Worm (Caenorhabditis elegans): ENCODE measurements around the gene F38A1.13.

The F38A1.13 gene

DNA sequence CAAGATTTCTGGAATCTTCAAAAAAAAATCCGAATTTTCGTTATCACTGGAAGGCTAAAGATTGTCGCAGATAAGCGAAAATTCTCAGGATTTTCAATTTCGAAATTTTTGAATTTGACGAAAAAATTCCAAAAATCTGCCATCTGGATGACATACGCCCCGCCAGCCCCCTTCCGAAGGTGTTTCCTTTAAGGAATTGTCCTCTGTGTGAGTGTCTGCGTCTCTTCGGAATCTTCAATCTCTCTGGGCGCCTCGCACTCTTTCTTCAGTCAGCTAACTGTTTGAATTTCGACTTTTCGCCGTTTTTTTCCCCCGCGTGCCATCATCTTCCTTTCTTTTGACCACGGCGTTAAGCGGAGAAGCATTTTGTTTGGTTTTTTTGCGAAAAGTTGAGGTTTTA, 21.5 kb downstream of the F38A1.13 start:
- TF ChIP-seq odd-2 (tag; optimal IDR thresholded peaks at IDR 0.05) (no peak), ets-4 (tag; optimal IDR thresholded peaks at IDR 0.05) (no peak), lim-6 (tag; optimal IDR thresholded peaks at IDR 0.05) (no peak), lin-11 (tag; optimal IDR thresholded peaks at IDR 0.05) (no peak), hlh-13 (GFP tag; optimal IDR thresholded peaks at IDR 0.05) (no peak)

DNA sequence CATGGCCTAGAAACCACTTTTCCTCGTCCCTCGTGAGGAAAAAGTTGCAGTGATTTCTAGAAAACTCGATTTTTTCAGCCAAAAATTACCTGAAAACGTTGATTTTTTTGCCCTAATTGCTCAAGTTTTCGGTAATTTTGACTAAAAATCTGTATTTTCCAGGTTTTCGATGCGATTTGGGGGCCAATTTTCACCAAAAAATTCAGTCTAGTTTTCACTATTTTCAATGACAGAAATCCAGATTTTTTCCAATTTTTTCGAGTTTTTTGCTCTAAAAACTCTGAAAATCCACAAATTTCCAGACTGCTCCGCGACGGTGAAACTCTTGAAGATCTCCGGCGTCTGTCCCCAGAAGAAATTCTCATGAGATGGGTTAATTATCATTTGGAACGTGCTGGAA, 24.3 kb downstream of the F38A1.13 start, which contains the start of gene plst-1:
Gene plst-1, plus strand, starts transcription at position 301 of the 400 bp plus-strand sequence.
- no peak for TF ChIP-seq ceh-34 (tag; optimal IDR thresholded peaks at IDR 0.05)
- no peak for TF ChIP-seq dve-1 (tag; optimal IDR thresholded peaks at IDR 0.05)
- no peak for TF ChIP-seq ceh-30 (tag; optimal IDR thresholded peaks at IDR 0.05)
- TF ChIP-seq ceh-48 (tag; optimal IDR thresholded peaks at IDR 0.05), result no peak
- TF ChIP-seq ceh-22 (tag; optimal IDR thresholded peaks at IDR 0.05), result no peak
- TF ChIP-seq tbx-2 (tag; optimal IDR thresholded peaks at IDR 0.05), result no peak
- TF ChIP-seq fkh-6 (tag; optimal IDR thresholded peaks at IDR 0.05), result no peak
- TF ChIP-seq ceh-2 (tag; optimal IDR thresholded peaks at IDR 0.05), result no peak
- TF ChIP-seq elt-4 (tag; optimal IDR thresholded peaks at IDR 0.05), result no peak
- no peak for TF ChIP-seq C38D4.7 (GFP tag; optimal IDR thresholded peaks at IDR 0.05)
- TF ChIP-seq madf-2 (tag; optimal IDR thresholded peaks at IDR 0.05), result no peak

DNA sequence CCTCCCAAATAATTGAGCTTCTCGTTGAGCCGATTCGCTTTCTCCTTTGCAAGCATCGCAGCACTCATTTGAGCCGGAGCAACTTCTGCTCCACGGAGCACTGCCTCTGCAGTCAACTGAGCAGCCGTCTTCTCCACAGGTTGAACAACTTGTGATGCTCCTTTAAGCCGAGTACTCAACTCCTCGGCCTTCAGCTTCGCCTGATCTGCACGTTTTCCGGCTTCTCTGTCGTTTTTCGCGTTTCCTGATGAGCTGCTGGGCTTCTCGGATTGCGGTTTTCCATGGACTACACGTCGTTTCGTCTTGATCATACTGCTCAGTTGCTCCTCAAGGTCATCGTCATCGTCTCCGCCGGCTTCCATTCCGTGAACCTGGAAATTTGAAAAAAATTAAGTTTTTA, 34.0 kb downstream of the F38A1.13 start:
- TF ChIP-seq nhr-232 (tag; optimal IDR thresholded peaks at IDR 0.05), result no peak
- no peak for TF ChIP-seq gmeb-2 (tag; optimal IDR thresholded peaks at IDR 0.05)
- no peak for TF ChIP-seq zip-5 (tag; optimal IDR thresholded peaks at IDR 0.05)
- TF ChIP-seq hlh-30 (tag; optimal IDR thresholded peaks at IDR 0.05; ENCODE audit: insufficient read depth), result no peak
- TF ChIP-seq ceh-6 (GFP tag; optimal IDR thresholded peaks at IDR 0.05), result no peak
- no peak for TF ChIP-seq ceh-14 (tag; optimal IDR thresholded peaks at IDR 0.05)
- no peak for TF ChIP-seq rnt-1 (tag; optimal IDR thresholded peaks at IDR 0.05)
- TF ChIP-seq unc-55 (GFP tag; optimal IDR thresholded peaks at IDR 0.05), result no peak
- no peak for TF ChIP-seq mec-3 (tag; optimal IDR thresholded peaks at IDR 0.05; ENCODE audit: borderline replicate concordance)
- no peak for TF ChIP-seq eyg-1 (tag; optimal IDR thresholded peaks at IDR 0.05)
- TF ChIP-seq npax-4 (tag; optimal IDR thresholded peaks at IDR 0.05), result no peak
- no peak for TF ChIP-seq ceh-9 (tag; optimal IDR thresholded peaks at IDR 0.05)
- no peak for TF ChIP-seq ceh-31 (tag; optimal IDR thresholded peaks at IDR 0.05)
- no peak for TF ChIP-seq C08G9.2 (tag; optimal IDR thresholded peaks at IDR 0.05)
- no peak for TF ChIP-seq sox-4 (tag; optimal IDR thresholded peaks at IDR 0.05)
- no peak for TF ChIP-seq pha-2 (tag; optimal IDR thresholded peaks at IDR 0.05)
- no peak for TF ChIP-seq pros-1 (tag; optimal IDR thresholded peaks at IDR 0.05)
- TF ChIP-seq pqm-1 (tag; optimal IDR thresholded peaks at IDR 0.05), result no peak
- no peak for TF ChIP-seq sdc-2 (tag; optimal IDR thresholded peaks at IDR 0.05)

DNA sequence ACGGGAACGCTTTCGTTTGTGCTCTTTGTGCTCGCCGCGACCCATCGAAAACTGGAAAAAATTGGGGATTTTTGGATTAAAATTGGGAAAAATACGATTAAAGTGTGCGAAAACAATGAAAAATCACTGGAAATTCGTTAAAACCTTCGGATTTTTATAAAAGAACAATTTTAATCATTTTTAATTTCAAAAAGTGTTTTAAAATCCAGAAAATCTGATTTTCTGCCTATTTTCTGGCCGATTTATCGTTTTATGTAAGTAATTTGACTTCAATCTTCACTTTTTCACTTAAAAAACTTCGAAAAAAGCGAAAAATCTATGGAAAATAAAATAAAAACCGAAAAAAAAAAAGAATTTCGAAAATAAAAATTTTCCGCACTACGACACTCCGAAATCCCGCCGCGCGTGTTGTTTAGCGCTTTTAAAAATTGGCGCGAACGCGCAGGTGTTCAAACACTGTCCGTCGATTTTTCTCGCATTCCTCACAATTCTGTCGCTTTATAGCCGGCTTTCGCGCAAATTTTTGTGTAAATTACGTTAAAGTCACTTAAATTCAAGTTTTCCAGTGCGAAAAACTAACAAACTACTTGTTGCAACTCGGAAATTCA, 44.7 kb downstream of the F38A1.13 start, which contains the start of the genes ddx-46 and F53H1.4:
Gene ddx-46, minus strand, starts transcription at position 51 of the 608 bp plus-strand sequence.
Gene F53H1.4, plus strand, starts transcription at position 567 of the 608 bp plus-strand sequence.
- TF ChIP-seq hlh-6 (tag; optimal IDR thresholded peaks at IDR 0.05) (no peak), ceh-2 (tag; optimal IDR thresholded peaks at IDR 0.05) (no peak), pax-1 (tag; optimal IDR thresholded peaks at IDR 0.05) (no peak), nfya-1 (tag; optimal IDR thresholded peaks at IDR 0.05) (peak; percentile 27)

Data from whole organism, late embryonic.